Worm (Caenorhabditis elegans): Measurements from ENCODE around the gene srh-289.

The srh-289 gene

ce11 chrV:17802519-17802918, 8.6 kb upstream of the srh-289 start, which contains the start of the genes Y94A7B.11 and srh-292:
Y94A7B.11 (minus strand) TSS chrV:17802619.
srh-292 (plus strand) TSS chrV:17802769.
- TF ChIP-seq blmp-1 (tag; optimal IDR thresholded peaks at IDR 0.05; ENCODE audit: insufficient read depth) (no peak), skn-1 (tag; optimal IDR thresholded peaks at IDR 0.05) (no peak), ZK546.5 (tag; optimal IDR thresholded peaks at IDR 0.05) (no peak), nhr-10 (tag; optimal IDR thresholded peaks at IDR 0.05) (no peak), gmeb-1 (tag; optimal IDR thresholded peaks at IDR 0.05) (no peak), C34F6.9 (tag; optimal IDR thresholded peaks at IDR 0.05) (no peak), lsy-2 (tag; optimal IDR thresholded peaks at IDR 0.05) (no peak), unc-62 (GFP tag; optimal IDR thresholded peaks at IDR 0.05) (no peak), lin-13 (GFP tag; optimal IDR thresholded peaks at IDR 0.05) (no peak)

ce11 chrV:17800538-17800937, 6.7 kb upstream of the srh-289 start, which contains the start of gene srh-287:
srh-287 (plus strand) TSS chrV:17800838.
- TF ChIP-seq dmd-4 (tag; optimal IDR thresholded peaks at IDR 0.05) (no peak), lin-11 (tag; optimal IDR thresholded peaks at IDR 0.05) (no peak), ceh-16 (tag; optimal IDR thresholded peaks at IDR 0.05) (no peak), ama-1 (optimal IDR thresholded peaks at IDR 0.05) (no peak), unc-55 (GFP tag; optimal IDR thresholded peaks at IDR 0.05) (no peak), nhr-25 (tag; optimal IDR thresholded peaks at IDR 0.05) (no peak), nhr-23 (tag; optimal IDR thresholded peaks at IDR 0.05) (no peak), lin-13 (GFP tag; optimal IDR thresholded peaks at IDR 0.05) (no peak), mab-5 (tag; optimal IDR thresholded peaks at IDR 0.05) (no peak), aly-2 (tag; optimal IDR thresholded peaks at IDR 0.05) (no peak), nhr-77 (tag; optimal IDR thresholded peaks at IDR 0.05) (no peak), sma-9 (GFP tag; optimal IDR thresholded peaks at IDR 0.05) (no peak), sma-9 (tag; optimal IDR thresholded peaks at IDR 0.05) (no peak), skn-1 (tag; optimal IDR thresholded peaks at IDR 0.05) (no peak), snpc-4 (tag; optimal IDR thresholded peaks at IDR 0.05) (no peak), ztf-1 (GFP tag; conservative IDR thresholded peaks at IDR 0.05) (no peak), gmeb-1 (tag; optimal IDR thresholded peaks at IDR 0.05) (no peak), C34F6.9 (tag; optimal IDR thresholded peaks at IDR 0.05) (no peak), ztf-11 (tag; optimal IDR thresholded peaks at IDR 0.05) (no peak), elt-1 (tag; optimal IDR thresholded peaks at IDR 0.05) (no peak), nhr-10 (tag; optimal IDR thresholded peaks at IDR 0.05) (no peak)

- TF ChIP-seq ama-1 (optimal IDR thresholded peaks at IDR 0.05) (no peak), sem-4 (tag; optimal IDR thresholded peaks at IDR 0.05) (no peak), zag-1 (tag; optimal IDR thresholded peaks at IDR 0.05) (no peak), lin-11 (tag; optimal IDR thresholded peaks at IDR 0.05) (no peak), nhr-12 (tag; optimal IDR thresholded peaks at IDR 0.05) (no peak), Y55F3AM.14 (GFP tag; optimal IDR thresholded peaks at IDR 0.05) (no peak), egl-27 (tag; optimal IDR thresholded peaks at IDR 0.05) (no peak), lin-13 (GFP tag; optimal IDR thresholded peaks at IDR 0.05) (no peak), nhr-11 (tag; optimal IDR thresholded peaks at IDR 0.05) (no peak)
Measured at ce11 chrV:17798789-17799188, 4.9 kb upstream of the srh-289 start, which contains the start of gene srx-18. srx-18 (minus strand) TSS chrV:17798889.

ce11 chrV:17795655-17796054, 1.8 kb upstream of the srh-289 start, which contains the start of gene srh-288:
srh-288 (minus strand) TSS chrV:17795755.
- TF ChIP-seq nhr-23 (tag; optimal IDR thresholded peaks at IDR 0.05) (no peak), zag-1 (tag; optimal IDR thresholded peaks at IDR 0.05) (no peak), mab-5 (tag; optimal IDR thresholded peaks at IDR 0.05) (no peak), blmp-1 (tag; optimal IDR thresholded peaks at IDR 0.05; ENCODE audit: insufficient read depth) (no peak), fos-1 (tag; optimal IDR thresholded peaks at IDR 0.05) (no peak), egl-27 (tag; optimal IDR thresholded peaks at IDR 0.05) (no peak), ama-1 (optimal IDR thresholded peaks at IDR 0.05) (no peak), nhr-25 (tag; optimal IDR thresholded peaks at IDR 0.05) (no peak), snpc-4 (tag; optimal IDR thresholded peaks at IDR 0.05) (no peak), sma-3 (GFP tag; optimal IDR thresholded peaks at IDR 0.05) (no peak), dmd-4 (tag; optimal IDR thresholded peaks at IDR 0.05) (no peak), unc-55 (GFP tag; optimal IDR thresholded peaks at IDR 0.05) (no peak), unc-62 (GFP tag; optimal IDR thresholded peaks at IDR 0.05) (no peak), nhr-12 (tag; optimal IDR thresholded peaks at IDR 0.05) (no peak), lin-39 (tag; optimal IDR thresholded peaks at IDR 0.05) (no peak), nhr-237 (tag; optimal IDR thresholded peaks at IDR 0.05) (no peak), ztf-1 (GFP tag; conservative IDR thresholded peaks at IDR 0.05) (no peak), crh-2 (tag; optimal IDR thresholded peaks at IDR 0.05) (no peak), nhr-77 (tag; optimal IDR thresholded peaks at IDR 0.05) (no peak), nhr-129 (tag; optimal IDR thresholded peaks at IDR 0.05) (no peak)
